Worm (Caenorhabditis elegans): ENCODE measurements around the gene srh-11.

DNA sequence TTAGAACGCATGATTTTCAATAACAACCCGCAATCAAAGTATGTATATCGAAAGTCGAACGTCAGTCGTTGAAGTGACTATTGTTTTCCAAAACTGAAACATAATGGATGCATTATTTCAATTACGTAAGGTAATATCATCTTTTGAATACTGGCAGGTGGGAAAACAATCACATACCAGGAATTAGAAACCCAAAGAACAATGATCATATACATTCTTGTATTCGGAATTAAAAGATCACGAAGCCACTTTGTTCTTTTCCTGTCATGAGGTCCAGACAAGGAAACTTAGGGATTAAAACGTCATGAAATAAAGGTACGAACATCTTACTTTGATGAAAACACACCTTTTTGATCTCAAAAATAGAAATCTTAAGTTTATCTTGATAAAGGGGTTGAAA is 43.5 kb upstream of the srh-11 start:
- TF ChIP-seq unc-39 (tag; optimal IDR thresholded peaks at IDR 0.05), result no peak
- no peak for TF ChIP-seq ztf-11 (tag; optimal IDR thresholded peaks at IDR 0.05)
- no peak for TF ChIP-seq lin-13 (tag; optimal IDR thresholded peaks at IDR 0.05)
- TF ChIP-seq M03D4.4 (tag; optimal IDR thresholded peaks at IDR 0.05), result no peak
- TF ChIP-seq mep-1 (tag; optimal IDR thresholded peaks at IDR 0.05), result no peak
- no peak for TF ChIP-seq snpc-4 (tag; optimal IDR thresholded peaks at IDR 0.05)
- TF ChIP-seq nhr-12 (tag; optimal IDR thresholded peaks at IDR 0.05), result no peak
- no peak for TF ChIP-seq lsy-2 (tag; optimal IDR thresholded peaks at IDR 0.05)

Data from whole organism, mixed stage, embryonic.